Fruit fly (Drosophila melanogaster): ENCODE measurements around the gene CG13599.

Gene CG13599

dm6 chr3R:23962781-23963222, 31.4 kb downstream of the CG13599 start, which contains the start of gene CG31140 (continued):
- TF ChIP-seq CG3281 (GFP tag; optimal IDR thresholded peaks at IDR 0.05) (peak; percentile 6), CG17912 (GFP tag; optimal IDR thresholded peaks at IDR 0.05) (no peak), CG12071 (GFP tag; optimal IDR thresholded peaks at IDR 0.05) (peak; percentile 63), eve (GFP tag; optimal IDR thresholded peaks at IDR 0.05) (no peak), Hmr (GFP tag; optimal IDR thresholded peaks at IDR 0.05) (peak; percentile 38), vfl (GFP tag; optimal IDR thresholded peaks at IDR 0.05) (no peak), CG18011 (GFP tag; optimal IDR thresholded peaks at IDR 0.05) (no peak), CG9797 (GFP tag; optimal IDR thresholded peaks at IDR 0.05) (no peak), kah (GFP tag; optimal IDR thresholded peaks at IDR 0.05) (peak; percentile 27), Bgb (GFP tag; IDR thresholded peaks at IDR 0.05; ENCODE audit: partially characterized antibody) (peak; percentile 30; the same call in 1 of the 2 replicates), Dll (GFP tag; IDR thresholded peaks at IDR 0.05; ENCODE audit: partially characterized antibody) (no peak), oc (tag; optimal IDR thresholded peaks at IDR 0.05) (no peak), croc (GFP tag; conservative IDR thresholded peaks at IDR 0.05) (no peak), sim (GFP tag; IDR thresholded peaks at IDR 0.05) (0 out of 2 replicates have a peak, but pooled peaks have one; percentile 27), MESR4 (GFP tag; optimal IDR thresholded peaks at IDR 0.05) (peak; percentile 12), CG9437 (GFP tag; optimal IDR thresholded peaks at IDR 0.05) (no peak), CG1024 (GFP tag; IDR thresholded peaks at IDR 0.05) (no peak), chinmo (GFP tag; IDR thresholded peaks at IDR 0.05; ENCODE audit: partially characterized antibody) (peak; percentile 72; the same call in 1 of the 4 replicates), lab (GFP tag; optimal IDR thresholded peaks at IDR 0.05) (peak; percentile 26), zfh1 (GFP tag; IDR thresholded peaks at IDR 0.05) (0 out of 3 replicates have a peak, but pooled peaks have one; percentile 37), hkb (optimal IDR thresholded peaks at IDR 0.05) (no peak), hkb (GFP tag; IDR thresholded peaks at IDR 0.05) (0 out of 2 replicates have a peak, but pooled peaks have one; percentile 26), CG43689 (GFP tag; IDR thresholded peaks at IDR 0.05) (no peak), YL-1 (GFP tag; optimal IDR thresholded peaks at IDR 0.05) (peak; percentile 23), abd-A (tag; optimal IDR thresholded peaks at IDR 0.05) (peak; percentile 85), CG42726 (GFP tag; IDR thresholded peaks at IDR 0.05; ENCODE audit: partially characterized antibody) (no peak), sr (GFP tag; IDR thresholded peaks at IDR 0.05) (peak; percentile 38; the same call in 1 of the 3 replicates), cg (GFP tag; optimal IDR thresholded peaks at IDR 0.05) (peak; percentile 58), CG7357 (GFP tag; IDR thresholded peaks at IDR 0.05) (no peak), GATAe (GFP tag; conservative IDR thresholded peaks at IDR 0.05) (no peak), scrt (GFP tag; optimal IDR thresholded peaks at IDR 0.05) (peak; percentile 97), Dp (GFP tag; optimal IDR thresholded peaks at IDR 0.05) (peak; percentile 28), sens (GFP tag) (no peak), trem (tag; optimal IDR thresholded peaks at IDR 0.05) (peak; percentile 95), CG8359 (GFP tag; optimal IDR thresholded peaks at IDR 0.05; ENCODE audit: borderline replicate concordance) (no peak), ranshi (GFP tag; IDR thresholded peaks at IDR 0.05) (peak; percentile 19; the same call in 1 of the 2 replicates), CG3065 (GFP tag; optimal IDR thresholded peaks at IDR 0.05) (no peak), CG12769 (tag; optimal IDR thresholded peaks at IDR 0.05) (peak; percentile 76), CG17568 (GFP tag; optimal IDR thresholded peaks at IDR 0.05) (no peak), Ada2b (GFP tag; IDR thresholded peaks at IDR 0.05) (no peak), CG34376 (GFP tag; optimal IDR thresholded peaks at IDR 0.05) (peak; percentile 58), wek (GFP tag; optimal IDR thresholded peaks at IDR 0.05) (peak; percentile 49), seq (GFP tag; IDR thresholded peaks at IDR 0.05) (peak; percentile 43; the same call in 1 of the 2 replicates), CG10979 (tag; optimal IDR thresholded peaks at IDR 0.05) (peak; percentile 7), Deaf1 (tag; optimal IDR thresholded peaks at IDR 0.05) (peak; percentile 20), CG6175 (GFP tag; IDR thresholded peaks at IDR 0.05) (0 out of 3 replicates have a peak, but pooled peaks have one; percentile 30), ATbp (GFP tag; optimal IDR thresholded peaks at IDR 0.05) (no peak), pros (GFP tag; optimal IDR thresholded peaks at IDR 0.05) (no peak), Neu2 (GFP tag; optimal IDR thresholded peaks at IDR 0.05; ENCODE audit: borderline replicate concordance) (no peak)
